Worm (Caenorhabditis elegans) whole organism, late embryonic: ENCODE results near the gene his-1.

Experiments used
- ama-1 ChIP-seq: fragments of 150-350 bp; optimal IDR thresholded peaks from 2 replicates; lab custom pipeline; 2014
- ceh-18 ChIP-seq: sonication (generic microtip); optimal IDR thresholded peaks from 2 replicates; lab custom pipeline; 2016; ENCODE audit warnings: missing genetic modification characterization, missing compliant biosample characterization
- ceh-48 ChIP-seq: sonication (generic microtip); optimal IDR thresholded peaks from 2 replicates; lab custom pipeline; 2016; ENCODE audit warnings: missing genetic modification characterization, inconsistent platforms, missing compliant biosample characterization
- ceh-9 ChIP-seq: sonication (generic microtip); optimal IDR thresholded peaks from 2 replicates; lab custom pipeline; 2016; ENCODE audit warnings: mild to moderate bottlenecking, missing genetic modification characterization, inconsistent platforms, missing compliant biosample characterization
- lin-11 ChIP-seq: fragments of 200-800 bp; sonication (Bioruptor generic); optimal IDR thresholded peaks from 2 replicates; lab custom pipeline; 2018; ENCODE audit warnings: mild to moderate bottlenecking, missing genetic modification characterization, missing compliant biosample characterization
- nfya-1 ChIP-seq: sonication (generic microtip); optimal IDR thresholded peaks from 2 replicates; lab custom pipeline; 2017; ENCODE audit warnings: missing genetic modification characterization, mild to moderate bottlenecking, missing compliant biosample characterization, antibody characterized with exemption, moderate library complexity
- pha-4 ChIP-seq: fragments of 150-350 bp; optimal IDR thresholded peaks from 2 replicates; lab custom pipeline; 2018; ENCODE audit warnings: missing biosample characterization, missing genetic modification reagents, missing genetic modification characterization
- pqm-1 ChIP-seq: sonication (generic microtip); optimal IDR thresholded peaks from 2 replicates; lab custom pipeline; 2016; ENCODE audit warnings: missing genetic modification characterization, missing compliant biosample characterization
- rnt-1 ChIP-seq: sonication (generic microtip); optimal IDR thresholded peaks from 2 replicates; lab custom pipeline; 2016; ENCODE audit warnings: missing genetic modification characterization, missing compliant biosample characterization
- tbx-2 ChIP-seq: sonication (generic microtip); optimal IDR thresholded peaks from 2 replicates; lab custom pipeline; 2016; ENCODE audit warnings: missing genetic modification characterization, missing compliant biosample characterization
- unc-42 ChIP-seq: sonication (generic microtip); optimal IDR thresholded peaks from 2 replicates; lab custom pipeline; 2016; ENCODE audit warnings: missing genotype, missing genetic modification characterization, missing compliant biosample characterization

- TF ChIP-seq ceh-9, result no peak
- TF ChIP-seq lin-11 (tag; lab: Kevin White, UChicago), result no peak
- TF ChIP-seq pqm-1 (tag; lab: Kevin White, UChicago), result no peak
- no peak for TF ChIP-seq nfya-1 (tag; lab: Kevin White, UChicago)
- TF ChIP-seq pha-4 (tag; lab: Kevin White, UChicago), result no peak
- no peak for TF ChIP-seq rnt-1 (tag; lab: Kevin White, UChicago)
- TF ChIP-seq tbx-2 (tag; lab: Kevin White, UChicago), result no peak
- no peak for TF ChIP-seq ceh-18
- TF ChIP-seq ceh-48, result no peak
- no peak for TF ChIP-seq unc-42 (tag; lab: Kevin White, UChicago)
- TF ChIP-seq ama-1 (lab: Kevin White, UChicago), result no peak
Measured at ce11 chrV:16032761-16033160, 9.6 kb upstream of the his-1 start, which contains the start of gene T10C6.16.
